Fruit fly (Drosophila melanogaster) whole organism, embryonic: ENCODE results near the gene CG31548.

ENCODE experiments used
- Aef1 ChIP-seq: fragments of 200-800 bp; sonication (Bioruptor generic); IDR thresholded peaks from 3 replicates; pipeline ENCODE4 v1.3.6; 2022; ENCODE audit warnings: missing biosample characterization, missing genetic modification characterization
- Awh ChIP-seq: fragments of 200-800 bp; sonication (Bioruptor generic); IDR thresholded peaks from 2 replicates; pipeline ENCODE4, ENCODE4 v1.3.6; 2022; ENCODE audit warnings: missing biosample characterization, missing genetic modification characterization
- CG10462 ChIP-seq: fragments of 200-800 bp; sonication (Bioruptor generic); optimal IDR thresholded peaks from 2 replicates; lab custom pipeline; 2016; ENCODE audit warnings: missing biosample characterization, missing genetic modification characterization
- CG11093 ChIP-seq: fragments of 200-800 bp; sonication (Bioruptor generic); IDR thresholded peaks from 3 replicates; pipeline ENCODE4 v1.3.6; 2022; ENCODE audit warnings: missing biosample characterization, missing genetic modification characterization
- CG11723 ChIP-seq: fragments of 200-800 bp; sonication (Bioruptor generic); optimal IDR thresholded peaks from 2 replicates; lab custom pipeline; 2017; ENCODE audit warnings: missing biosample characterization, mild to moderate bottlenecking, missing genetic modification characterization
- CG12219 ChIP-seq: fragments of 200-800 bp; sonication (Bioruptor generic); optimal IDR thresholded peaks from 3 replicates; lab custom pipeline; 2018; ENCODE audit warnings: missing biosample characterization, mild to moderate bottlenecking, missing genetic modification characterization
- CG15514 ChIP-seq: fragments of 200-800 bp; sonication (Bioruptor generic); optimal IDR thresholded peaks from 3 replicates; lab custom pipeline; 2017; ENCODE audit warnings: missing biosample characterization, missing genetic modification characterization, mild to moderate bottlenecking, moderate library complexity, missing genetic modification reagents
- CG17328 ChIP-seq: fragments of 200-800 bp; sonication (Bioruptor generic); IDR thresholded peaks from 2 replicates; pipeline ENCODE4 v1.3.6; 2022; ENCODE audit warnings: missing biosample characterization, missing genetic modification characterization
- CG17802 ChIP-seq: fragments of 200-800 bp; sonication (Bioruptor generic); optimal IDR thresholded peaks from 2 replicates; lab custom pipeline; 2018; ENCODE audit warnings: missing biosample characterization, mild to moderate bottlenecking, missing genetic modification characterization, moderate library complexity
- CG18011 ChIP-seq: fragments of 200-800 bp; sonication (Bioruptor generic); optimal IDR thresholded peaks from 2 replicates; lab custom pipeline; 2017; ENCODE audit warnings: missing biosample characterization, missing genetic modification characterization, mild to moderate bottlenecking, moderate library complexity, missing genotype
- CG18476 ChIP-seq: fragments of 200-800 bp; sonication (Bioruptor generic); optimal IDR thresholded peaks from 2 replicates; lab custom pipeline; 2016; ENCODE audit warnings: missing biosample characterization, mild to moderate bottlenecking, missing genetic modification characterization
- CG18599 ChIP-seq: fragments of 200-800 bp; sonication (Bioruptor generic); optimal IDR thresholded peaks from 3 replicates; lab custom pipeline; 2017; ENCODE audit warnings: missing biosample characterization, missing genetic modification characterization, mild to moderate bottlenecking, moderate library complexity, missing genetic modification reagents
- CG31441 ChIP-seq: fragments of 200-800 bp; sonication (Bioruptor generic); IDR thresholded peaks from 2 replicates; pipeline ENCODE4 v1.3.6; 2022; ENCODE audit warnings: missing biosample characterization, missing genetic modification characterization
- CG32767 ChIP-seq: fragments of 200-800 bp; sonication (Bioruptor generic); IDR thresholded peaks from 2 replicates; pipeline ENCODE4 v1.3.6; 2022; ENCODE audit warnings: missing biosample characterization, missing genetic modification characterization
- CG4854 ChIP-seq: fragments of 200-800 bp; sonication (Bioruptor generic); optimal IDR thresholded peaks from 2 replicates; lab custom pipeline; 2016; ENCODE audit warnings: missing biosample characterization, missing genetic modification characterization, inconsistent platforms
- CG5180 ChIP-seq: fragments of 200-800 bp; sonication (Bioruptor generic); optimal IDR thresholded peaks from 3 replicates; lab custom pipeline; 2017; ENCODE audit warnings: missing biosample characterization, missing genetic modification characterization, mild to moderate bottlenecking, moderate library complexity, missing genetic modification reagents
- CG6272 ChIP-seq: fragments of 200-800 bp; sonication (Bioruptor generic); IDR thresholded peaks from 2 replicates; pipeline ENCODE4 v1.3.6; 2022; ENCODE audit warnings: missing biosample characterization, missing genetic modification characterization
- CG6813 ChIP-seq: fragments of 200-800 bp; sonication (Bioruptor generic); optimal IDR thresholded peaks from 2 replicates; lab custom pipeline; 2017; ENCODE audit warnings: missing biosample characterization, missing genetic modification characterization, mild to moderate bottlenecking, moderate library complexity, missing genetic modification reagents
- CG7556 ChIP-seq: fragments of 200-800 bp; sonication (Bioruptor generic); optimal IDR thresholded peaks from 2 replicates; lab custom pipeline; 2017; ENCODE audit warnings: missing biosample characterization, mild to moderate bottlenecking, missing genetic modification characterization
- CG8388 ChIP-seq: fragments of 200-800 bp; sonication (Bioruptor generic); optimal IDR thresholded peaks from 2 replicates; lab custom pipeline; 2019; ENCODE audit warnings: missing biosample characterization, mild to moderate bottlenecking, missing genetic modification characterization, moderate library complexity
- CG8478 ChIP-seq: fragments of >200 bp; optimal IDR thresholded peaks from 2 replicates; lab custom pipeline; 2018
- Dad ChIP-seq: fragments of 200-800 bp; sonication (Bioruptor generic); optimal IDR thresholded peaks from 3 replicates; lab custom pipeline; 2016; ENCODE audit warnings: missing biosample characterization, missing genetic modification characterization
- HHEX ChIP-seq: fragments of 200-800 bp; sonication (Bioruptor generic); optimal IDR thresholded peaks from 3 replicates; lab custom pipeline; 2017; ENCODE audit warnings: missing biosample characterization, mild to moderate bottlenecking, missing genetic modification characterization, missing genetic modification reagents
- HLH4C ChIP-seq: fragments of 200-800 bp; sonication (Bioruptor generic); IDR thresholded peaks from 3 replicates; pipeline ENCODE4 v1.3.6; 2022; ENCODE audit warnings: missing biosample characterization, missing genetic modification characterization; ENCODE audit not compliant: partially characterized antibody
- Hand ChIP-seq: fragments of 200-800 bp; sonication (Bioruptor generic); optimal IDR thresholded peaks from 2 replicates; lab custom pipeline; 2017; ENCODE audit warnings: mild to moderate bottlenecking, missing biosample characterization, missing genetic modification reagents, missing genetic modification characterization
- Hmr ChIP-seq: fragments of 200-800 bp; sonication (Bioruptor generic); optimal IDR thresholded peaks from 3 replicates; lab custom pipeline; 2017; ENCODE audit warnings: mild to moderate bottlenecking, missing biosample characterization, missing genetic modification reagents, missing genetic modification characterization
- Hr3 ChIP-seq: fragments of 200-800 bp; sonication (Bioruptor generic); optimal IDR thresholded peaks from 3 replicates; lab custom pipeline; 2016; ENCODE audit warnings: missing biosample characterization, missing genetic modification characterization
- Myb ChIP-seq: fragments of 200-800 bp; sonication (Bioruptor generic); optimal IDR thresholded peaks from 2 replicates; lab custom pipeline; 2016; ENCODE audit warnings: missing biosample characterization, missing genetic modification characterization
- NK7.1 ChIP-seq: fragments of 200-800 bp; sonication (Bioruptor generic); optimal IDR thresholded peaks from 3 replicates; lab custom pipeline; 2016; ENCODE audit warnings: missing biosample characterization, missing genetic modification characterization
- PHDP ChIP-seq: fragments of 200-800 bp; sonication (Bioruptor generic); optimal IDR thresholded peaks from 3 replicates; lab custom pipeline; 2018; ENCODE audit warnings: missing biosample characterization, mild to moderate bottlenecking, missing genetic modification characterization, moderate library complexity
- Rfx ChIP-seq: fragments of 200-800 bp; sonication (Bioruptor generic); IDR thresholded peaks from 2 replicates; pipeline ENCODE4 v1.3.6; 2022; ENCODE audit warnings: missing biosample characterization, missing genetic modification characterization
- Side ChIP-seq: fragments of 200-800 bp; sonication (Bioruptor generic); optimal IDR thresholded peaks from 2 replicates; lab custom pipeline; 2016; ENCODE audit warnings: missing biosample characterization, missing genetic modification characterization
- Six4 ChIP-seq: fragments of 200-800 bp; sonication (Bioruptor generic); optimal IDR thresholded peaks from 2 replicates; lab custom pipeline; 2016; ENCODE audit warnings: missing biosample characterization, missing genetic modification characterization
- Spps ChIP-seq: fragments of 200-800 bp; sonication (Bioruptor generic); optimal IDR thresholded peaks from 2 replicates; lab custom pipeline; 2018; ENCODE audit warnings: missing biosample characterization, mild to moderate bottlenecking, missing genetic modification characterization
- Taf1 ChIP-seq: fragments of 200-800 bp; sonication (Bioruptor generic); IDR thresholded peaks from 2 replicates; pipeline ENCODE4 v1.3.6; 2022; ENCODE audit warnings: missing biosample characterization, missing genetic modification characterization
- ac ChIP-seq: fragments of 200-800 bp; sonication (Bioruptor generic); optimal IDR thresholded peaks from 3 replicates; lab custom pipeline; 2017; ENCODE audit warnings: missing biosample characterization, mild to moderate bottlenecking, missing genetic modification characterization
- ash1 ChIP-seq: fragments of 200-800 bp; sonication (Bioruptor generic); optimal IDR thresholded peaks from 2 replicates; lab custom pipeline; 2018; ENCODE audit warnings: missing biosample characterization, mild to moderate bottlenecking, missing genetic modification characterization
- ato ChIP-seq: fragments of 200-800 bp; sonication (Bioruptor generic); IDR thresholded peaks from 2 replicates; pipeline ENCODE4 v1.3.6; 2022; ENCODE audit warnings: missing biosample characterization, missing genetic modification characterization; ENCODE audit not compliant: partially characterized antibody
- bigmax ChIP-seq: fragments of 200-800 bp; sonication (Bioruptor generic); optimal IDR thresholded peaks from 2 replicates; lab custom pipeline; 2018; ENCODE audit warnings: missing biosample characterization, mild to moderate bottlenecking, missing genetic modification characterization
- crp ChIP-seq, 2 experiments: fragments of 200-800 bp; sonication (Bioruptor generic); optimal IDR thresholded peaks; 2 replicates in 1 of 2; 3 replicates in 1 of 2; lab custom pipeline; 2017; ENCODE audit warnings: missing biosample characterization in 2 of 2, missing genetic modification characterization in 2 of 2, mild to moderate bottlenecking in 1 of 2, moderate library complexity in 1 of 2
- dysf ChIP-seq: fragments of 200-800 bp; sonication (Bioruptor generic); IDR thresholded peaks from 3 replicates; pipeline ENCODE4 v1.3.6; 2022; ENCODE audit warnings: missing biosample characterization, missing genetic modification characterization
- hbn ChIP-seq: fragments of 200-800 bp; sonication (Bioruptor generic); IDR thresholded peaks from 2 replicates; pipeline ENCODE4 v1.3.6; 2022; ENCODE audit warnings: missing biosample characterization, missing genetic modification characterization; ENCODE audit not compliant: partially characterized antibody
- kah ChIP-seq: fragments of 200-800 bp; sonication (Bioruptor generic); optimal IDR thresholded peaks from 2 replicates; lab custom pipeline; 2018; ENCODE audit warnings: missing biosample characterization, mild to moderate bottlenecking, missing genetic modification characterization
- ken ChIP-seq: fragments of 200-800 bp; sonication (Bioruptor generic); IDR thresholded peaks from 3 replicates; pipeline ENCODE4 v1.3.6; 2022; ENCODE audit warnings: missing biosample characterization, missing genetic modification characterization
- kni ChIP-seq: fragments of 200-800 bp; sonication (Bioruptor generic); optimal IDR thresholded peaks from 3 replicates; lab custom pipeline; 2017; ENCODE audit warnings: mild to moderate bottlenecking, missing biosample characterization, missing genetic modification reagents, missing genetic modification characterization
- pfk ChIP-seq: fragments of 200-800 bp; sonication (Bioruptor generic); optimal IDR thresholded peaks from 2 replicates; lab custom pipeline; 2018; ENCODE audit warnings: missing biosample characterization, mild to moderate bottlenecking, missing genetic modification characterization, moderate library complexity
- prd ChIP-seq, 3 experiments: fragments of >200 bp in 2 of 3; fragments of 200-800 bp in 1 of 3; sonication (Bioruptor generic) in 1 of 3; optimal IDR thresholded peaks in 2 of 3; IDR thresholded peaks in 1 of 3; 2 replicates in 2 of 3; 3 replicates in 1 of 3; pipeline versions ENCODE4 v1.3.6 to Lab custom; 2017 to 2022; ENCODE audit warnings: missing biosample characterization in 1 of 3, missing genetic modification characterization in 1 of 3
- salm ChIP-seq: fragments of 200-800 bp; sonication (Bioruptor generic); optimal IDR thresholded peaks from 2 replicates; lab custom pipeline; 2018; ENCODE audit warnings: missing biosample characterization, mild to moderate bottlenecking, missing genetic modification characterization

Gene CG31548

DNA sequence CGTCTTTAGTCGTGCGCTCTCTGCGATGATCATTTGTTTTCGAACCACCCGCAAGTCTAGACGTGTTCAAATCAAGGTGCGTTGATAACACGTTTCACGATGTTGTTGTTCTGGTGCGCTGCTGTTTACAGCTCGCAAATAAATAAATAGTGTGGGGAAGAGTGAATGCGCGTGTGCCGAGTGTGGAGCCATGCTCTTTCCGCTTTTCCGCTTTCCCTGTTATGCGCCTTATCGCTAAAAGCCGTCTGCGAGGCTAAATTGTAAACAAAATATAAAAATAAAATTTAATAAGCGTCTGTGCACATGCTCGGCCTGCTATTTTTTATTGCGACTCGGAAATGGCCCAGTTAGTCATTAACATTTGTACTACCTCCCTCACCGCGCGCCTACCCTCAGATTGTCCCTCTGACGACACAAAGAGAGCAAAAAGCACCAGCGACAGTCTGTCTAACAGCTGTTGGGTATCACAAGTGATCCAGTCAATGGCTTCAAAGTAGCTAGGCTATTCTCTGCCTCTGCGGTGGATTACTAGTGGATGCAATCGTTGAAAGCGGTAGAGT lies 36.1 kb upstream of the CG31548 start (continued):
- peak; percentile 83 for TF ChIP-seq CG5180
- TF ChIP-seq crp (GFP tag; optimal IDR thresholded peaks at IDR 0.05; lab: Kevin White, UChicago): peak in 1 of 2 experiments; percentile 52
- TF ChIP-seq dysf: peak; percentile 19; the same call in 1 of the 3 replicates
- TF ChIP-seq Hr3 (GFP tag; lab: Kevin White, UChicago): peak; percentile 11
- TF ChIP-seq CG18599 (GFP tag; lab: Kevin White, UChicago): peak; percentile 92
- TF ChIP-seq bigmax (GFP tag; lab: Kevin White, UChicago): peak; percentile 70
- TF ChIP-seq CG31441: peak; percentile 64; the same call in 1 of the 2 replicates
- peak; percentile 79 for TF ChIP-seq CG7556 (GFP tag; lab: Kevin White, UChicago)
- TF ChIP-seq NK7.1 (GFP tag; lab: Kevin White, UChicago): peak; percentile 71
- peak; percentile 97 for TF ChIP-seq kni (GFP tag; lab: Kevin White, UChicago)
- peak; percentile 86 for TF ChIP-seq Hmr (GFP tag; lab: Kevin White, UChicago)
- peak; percentile 72 for TF ChIP-seq CG15514 (GFP tag; lab: Kevin White, UChicago)
- peak; percentile 57 for TF ChIP-seq CG17328 (GFP tag; lab: Robert Waterston, UW)
- peak; percentile 89 for TF ChIP-seq salm (tag; lab: Kevin White, UChicago)
- no peak for TF ChIP-seq CG6272 (GFP tag; lab: Robert Waterston, UW)
- peak; percentile 53 for TF ChIP-seq Spps (tag; lab: Kevin White, UChicago)
- TF ChIP-seq Dad (GFP tag; lab: Kevin White, UChicago): peak; percentile 54
- no peak for TF ChIP-seq HLH4C (GFP tag; lab: Robert Waterston, UW)
- TF ChIP-seq Side (GFP tag; lab: Kevin White, UChicago): peak; percentile 88
- TF ChIP-seq HHEX (GFP tag; lab: Kevin White, UChicago): peak; percentile 89
- TF ChIP-seq CG12219: peak; percentile 77
- peak; percentile 76 for TF ChIP-seq Hand
- TF ChIP-seq prd (optimal IDR thresholded peaks at IDR 0.05; lab: Kevin White, UChicago): no peak
- peak; percentile 42; the same call in 2 of the 3 replicates for TF ChIP-seq prd (GFP tag; IDR thresholded peaks at IDR 0.05; lab: Robert Waterston, UW)
- no peak for TF ChIP-seq ato (GFP tag; lab: Robert Waterston, UW)
- TF ChIP-seq CG18011 (GFP tag; lab: Kevin White, UChicago): peak; percentile 63
- peak; percentile 97 for TF ChIP-seq CG6813 (GFP tag; lab: Kevin White, UChicago)
- TF ChIP-seq ken (GFP tag; lab: Robert Waterston, UW): 0 out of 3 replicates have a peak, but pooled peaks have one; percentile 49
- TF ChIP-seq CG8478: no peak
- no peak for TF ChIP-seq hbn (GFP tag; lab: Robert Waterston, UW)
- peak; percentile 44 for TF ChIP-seq CG4854
- peak; percentile 55 for TF ChIP-seq CG17802 (tag; lab: Kevin White, UChicago)
- TF ChIP-seq Aef1: peak; percentile 39; the same call in 1 of the 3 replicates
- TF ChIP-seq Awh (GFP tag; lab: Robert Waterston, UW): peak; percentile 85; the same call in 1 of the 2 replicates
- peak; percentile 36; the same call in 1 of the 3 replicates for TF ChIP-seq CG11093
- TF ChIP-seq pfk: peak; percentile 79
- TF ChIP-seq ac (GFP tag; lab: Kevin White, UChicago): peak; percentile 84
- TF ChIP-seq CG8388: peak; percentile 40
- TF ChIP-seq CG18476 (GFP tag; lab: Kevin White, UChicago): peak; percentile 69
- TF ChIP-seq CG10462 (GFP tag; lab: Kevin White, UChicago): no peak
- peak; percentile 48; the same call in 1 of the 2 replicates for TF ChIP-seq CG32767 (GFP tag; lab: Robert Waterston, UW)
- TF ChIP-seq Taf1 (GFP tag; lab: Robert Waterston, UW): 0 out of 2 replicates have a peak, but pooled peaks have one; percentile 16
- peak; percentile 63; the same call in 1 of the 2 replicates for TF ChIP-seq Rfx
- peak; percentile 87 for TF ChIP-seq CG11723 (GFP tag; lab: Kevin White, UChicago)
- TF ChIP-seq ash1 (GFP tag; lab: Kevin White, UChicago): peak; percentile 91
- TF ChIP-seq kah (GFP tag; lab: Kevin White, UChicago): peak; percentile 86
- TF ChIP-seq Myb (GFP tag; lab: Kevin White, UChicago): peak; percentile 19
- peak; percentile 57 for TF ChIP-seq Six4 (GFP tag; lab: Kevin White, UChicago)
- TF ChIP-seq PHDP (tag; lab: Kevin White, UChicago): peak; percentile 83
